Worm (Caenorhabditis elegans) whole organism, L4 larva: ENCODE results near the gene C27A7.9.

Source experiments
- T20F7.1 ChIP-seq: fragments of 200-800 bp; sonication (Bioruptor generic); optimal IDR thresholded peaks from 2 replicates; lab custom pipeline; 2018; ENCODE audit warnings: mild to moderate bottlenecking, missing genetic modification characterization, missing compliant biosample characterization
- ZK546.5 ChIP-seq, 2 experiments: sonication (generic microtip); optimal IDR thresholded peaks; 2 replicates each; lab custom pipeline; 2017; ENCODE audit warnings: missing biosample characterization in 2 of 2, missing genetic modification characterization in 2 of 2
- hlh-30 ChIP-seq: sonication (generic microtip); optimal IDR thresholded peaks from 2 replicates; lab custom pipeline; 2017; ENCODE audit warnings: antibody characterized with exemption, mild to moderate bottlenecking, missing genetic modification characterization, missing compliant biosample characterization; ENCODE audit not compliant: insufficient read depth
- hmg-1.1 ChIP-seq: fragments of 200-800 bp; sonication (Bioruptor generic); IDR thresholded peaks from 2 replicates; pipeline ENCODE4 v1.3.6; 2022; ENCODE audit warnings: missing genetic modification reagents, missing genetic modification characterization, missing compliant biosample characterization
- lsy-2 ChIP-seq, 2 experiments: fragments of 150-350 bp in 1 of 2; sonication (generic microtip) in 1 of 2; optimal IDR thresholded peaks; 2 replicates each; lab custom pipeline; 2014 to 2017; ENCODE audit warnings: missing biosample characterization in 2 of 2, missing genetic modification characterization in 2 of 2
- mdl-1 ChIP-seq, 2 experiments: fragments of 150-350 bp in 1 of 2; sonication (generic microtip) in 1 of 2; optimal IDR thresholded peaks; 2 replicates each; lab custom pipeline; 2014 to 2017; ENCODE audit warnings: missing biosample characterization in 2 of 2, missing genetic modification characterization in 2 of 2
- nhr-10 ChIP-seq: fragments of 150-350 bp; optimal IDR thresholded peaks from 2 replicates; lab custom pipeline; 2014; ENCODE audit warnings: missing biosample characterization, missing genetic modification characterization
- nhr-25 ChIP-seq: sonication (generic microtip); optimal IDR thresholded peaks from 2 replicates; lab custom pipeline; 2017; ENCODE audit warnings: missing genetic modification characterization, mild to moderate bottlenecking, missing compliant biosample characterization, antibody characterized with exemption, moderate library complexity, borderline replicate concordance; ENCODE audit not compliant: insufficient read depth
- pha-4 ChIP-seq, 2 experiments: fragments of 150-350 bp in 1 of 2; fragments of 200-800 bp in 1 of 2; sonication (Bioruptor generic) in 1 of 2; IDR thresholded peaks in 1 of 2; optimal IDR thresholded peaks in 1 of 2; 2 replicates each; pipeline versions ENCODE4 v1.3.6 to Lab custom; 2014 to 2022; ENCODE audit warnings: missing genetic modification characterization in 2 of 2, missing genetic modification reagents in 2 of 2, missing biosample characterization in 1 of 2, missing compliant biosample characterization in 1 of 2
- set-16 ChIP-seq: fragments of 200-800 bp; sonication (Bioruptor generic); IDR thresholded peaks from 2 replicates; pipeline ENCODE4 v1.3.6; 2022; ENCODE audit warnings: missing genetic modification reagents, missing genetic modification characterization, missing compliant biosample characterization
- tra-1 ChIP-seq: fragments of 200-800 bp; sonication (Bioruptor generic); IDR thresholded peaks from 2 replicates; pipeline ENCODE4 v1.3.6; 2022; ENCODE audit warnings: missing genetic modification reagents, missing genetic modification characterization, missing compliant biosample characterization

DNA sequence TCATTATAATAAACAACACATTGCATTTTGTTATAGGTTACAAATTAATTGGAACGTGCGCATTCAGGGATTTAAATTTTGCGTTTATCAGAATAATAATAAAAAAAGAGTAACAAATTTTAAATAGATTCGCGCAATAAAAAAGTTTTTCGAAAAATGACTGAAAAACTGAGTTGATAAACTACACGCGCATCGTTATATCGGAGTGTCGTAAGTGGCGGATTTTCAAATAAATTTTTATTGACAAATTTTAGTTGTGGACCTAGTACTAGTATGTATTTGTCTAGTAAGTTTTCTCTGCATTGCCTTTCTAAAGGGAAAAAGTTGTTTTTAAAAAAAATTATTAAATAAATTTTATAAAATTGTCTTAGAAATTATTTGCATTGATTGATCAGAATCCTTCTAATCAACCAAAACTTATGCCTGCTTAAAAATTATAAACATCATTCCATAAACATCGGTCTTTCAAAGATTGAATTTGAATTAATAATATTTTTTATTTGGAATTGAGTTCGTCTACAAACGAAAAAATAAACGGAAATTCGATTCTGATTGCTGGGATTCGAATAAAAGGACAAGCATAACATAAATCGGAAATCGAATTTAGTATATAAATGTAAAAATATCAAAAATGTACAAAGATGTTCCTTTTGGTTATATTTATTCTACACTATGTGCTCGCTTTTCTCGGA, 30.0 kb upstream of the C27A7.9 start, which contains the start of gene srd-4:
- TF ChIP-seq hmg-1.1 (GFP tag; lab: Robert Waterston, UW) (no peak), ZK546.5 (tag; optimal IDR thresholded peaks at IDR 0.05; lab: Kevin White, UChicago) (no peak), pha-4 (GFP tag; IDR thresholded peaks at IDR 0.05; lab: Robert Waterston, UW) (no peak), pha-4 (tag; optimal IDR thresholded peaks at IDR 0.05; lab: Kevin White, UChicago) (no peak), hlh-30 (tag; lab: Kevin White, UChicago) (no peak), lsy-2 (tag; optimal IDR thresholded peaks at IDR 0.05; lab: Kevin White, UChicago) (no peak), tra-1 (GFP tag; lab: Robert Waterston, UW) (no peak), T20F7.1 (GFP tag; lab: Kevin White, UChicago) (peak; percentile 92), set-16 (GFP tag; lab: Robert Waterston, UW) (no peak), nhr-25 (tag; lab: Kevin White, UChicago) (no peak), nhr-10 (no peak), mdl-1 (tag; optimal IDR thresholded peaks at IDR 0.05; lab: Kevin White, UChicago) (no peak)
